Fruit fly (Drosophila melanogaster) whole organism, embryonic: Measurements from ENCODE around the gene MICU3.

Experiments used
- ATbp ChIP-seq: fragments of 200-800 bp; sonication (Bioruptor generic); optimal IDR thresholded peaks from 2 replicates; lab custom pipeline; 2017; ENCODE audit warnings: missing biosample characterization, mild to moderate bottlenecking, missing genetic modification characterization, missing genetic modification reagents
- Ada2b ChIP-seq: fragments of 200-800 bp; sonication (Bioruptor generic); IDR thresholded peaks from 2 replicates; pipeline ENCODE4 v1.3.6; 2022; ENCODE audit warnings: missing biosample characterization, missing genetic modification characterization
- Antp ChIP-seq: fragments of 200-800 bp; sonication (Bioruptor generic); optimal IDR thresholded peaks from 3 replicates; lab custom pipeline; 2016; ENCODE audit warnings: missing biosample characterization, missing genetic modification characterization
- Bteb2 ChIP-seq: fragments of 200-800 bp; sonication (Bioruptor generic); optimal IDR thresholded peaks from 2 replicates; lab custom pipeline; 2016; ENCODE audit warnings: missing biosample characterization, missing genetic modification characterization
- CG10147 ChIP-seq: fragments of 200-800 bp; sonication (Bioruptor generic); optimal IDR thresholded peaks from 2 replicates; lab custom pipeline; 2019; ENCODE audit warnings: missing biosample characterization, mild to moderate bottlenecking, missing genetic modification characterization, moderate library complexity
- CG10267 ChIP-seq: fragments of 200-800 bp; sonication (Bioruptor generic); optimal IDR thresholded peaks from 2 replicates; lab custom pipeline; 2018; ENCODE audit warnings: missing biosample characterization, mild to moderate bottlenecking, missing genetic modification characterization, moderate library complexity
- CG10654 ChIP-seq: fragments of 200-800 bp; sonication (Bioruptor generic); optimal IDR thresholded peaks from 2 replicates; lab custom pipeline; 2016; ENCODE audit warnings: missing biosample characterization, missing genetic modification characterization
- CG11695 ChIP-seq: fragments of 200-800 bp; sonication (Bioruptor generic); IDR thresholded peaks from 3 replicates; pipeline ENCODE4 v1.3.6; 2022; ENCODE audit warnings: missing biosample characterization, missing genetic modification characterization
- CG11723 ChIP-seq: fragments of 200-800 bp; sonication (Bioruptor generic); optimal IDR thresholded peaks from 2 replicates; lab custom pipeline; 2017; ENCODE audit warnings: missing biosample characterization, mild to moderate bottlenecking, missing genetic modification characterization
- CG15601 ChIP-seq: fragments of 200-800 bp; sonication (Bioruptor generic); optimal IDR thresholded peaks from 3 replicates; lab custom pipeline; 2019; ENCODE audit warnings: missing biosample characterization, mild to moderate bottlenecking, missing genetic modification characterization, moderate library complexity
- CG1603 ChIP-seq: fragments of 200-800 bp; sonication (Bioruptor generic); optimal IDR thresholded peaks from 2 replicates; lab custom pipeline; 2019; ENCODE audit warnings: missing biosample characterization, mild to moderate bottlenecking, missing genetic modification characterization, moderate library complexity
- CG16813 ChIP-seq: fragments of 200-800 bp; sonication (Bioruptor generic); IDR thresholded peaks from 3 replicates; pipeline ENCODE4 v1.3.6; 2022; ENCODE audit warnings: missing biosample characterization, missing genetic modification characterization; ENCODE audit not compliant: partially characterized antibody
- CG17186 ChIP-seq: fragments of 200-800 bp; sonication (Bioruptor generic); optimal IDR thresholded peaks from 3 replicates; lab custom pipeline; 2017; ENCODE audit warnings: missing biosample characterization, missing genetic modification reagents, missing genetic modification characterization
- CG17829 ChIP-seq: fragments of 200-800 bp; optimal IDR thresholded peaks from 2 replicates; lab custom pipeline; 2019; ENCODE audit warnings: missing biosample characterization, mild to moderate bottlenecking, missing genetic modification characterization, moderate library complexity
- CG30020 ChIP-seq: fragments of 200-800 bp; optimal IDR thresholded peaks from 2 replicates; lab custom pipeline; 2019; ENCODE audit warnings: missing biosample characterization, mild to moderate bottlenecking, missing genetic modification characterization, moderate library complexity
- CG30403 ChIP-seq: fragments of 200-800 bp; sonication (Bioruptor generic); optimal IDR thresholded peaks from 3 replicates; lab custom pipeline; 2016; ENCODE audit warnings: missing biosample characterization, missing genetic modification characterization
- CG33213 ChIP-seq: fragments of 200-800 bp; sonication (Bioruptor generic); optimal IDR thresholded peaks from 3 replicates; lab custom pipeline; 2016; ENCODE audit warnings: missing biosample characterization, missing genetic modification characterization
- CG3995 ChIP-seq: fragments of 200-800 bp; sonication (Bioruptor generic); optimal IDR thresholded peaks from 3 replicates; lab custom pipeline; 2016; ENCODE audit warnings: missing biosample characterization, missing genetic modification characterization
- CG4360 ChIP-seq: fragments of 200-800 bp; sonication (Bioruptor generic); IDR thresholded peaks from 2 replicates; pipeline ENCODE4 v1.3.6; 2022; ENCODE audit warnings: missing biosample characterization, missing genetic modification characterization
- CG5180 ChIP-seq: fragments of 200-800 bp; sonication (Bioruptor generic); optimal IDR thresholded peaks from 3 replicates; lab custom pipeline; 2017; ENCODE audit warnings: missing biosample characterization, missing genetic modification characterization, mild to moderate bottlenecking, moderate library complexity, missing genetic modification reagents
- CG6765 ChIP-seq: fragments of 200-800 bp; sonication (Bioruptor generic); optimal IDR thresholded peaks from 3 replicates; lab custom pipeline; 2017; ENCODE audit warnings: missing biosample characterization, mild to moderate bottlenecking, missing genetic modification characterization
- CG7839 ChIP-seq: fragments of 200-800 bp; sonication (Bioruptor generic); optimal IDR thresholded peaks from 3 replicates; lab custom pipeline; 2018; ENCODE audit warnings: missing biosample characterization, mild to moderate bottlenecking, missing genetic modification characterization, moderate library complexity
- CG7928 ChIP-seq: fragments of 200-800 bp; sonication (Bioruptor generic); optimal IDR thresholded peaks from 2 replicates; lab custom pipeline; 2017; ENCODE audit warnings: missing biosample characterization, mild to moderate bottlenecking, missing genetic modification characterization
- CG7963 ChIP-seq: fragments of 200-800 bp; sonication (Bioruptor generic); IDR thresholded peaks from 3 replicates; pipeline ENCODE4 v1.3.6; 2022; ENCODE audit warnings: missing biosample characterization, missing genetic modification characterization; ENCODE audit not compliant: partially characterized antibody
- CG7987 ChIP-seq: fragments of 200-800 bp; sonication (Bioruptor generic); optimal IDR thresholded peaks from 2 replicates; lab custom pipeline; 2018; ENCODE audit warnings: missing biosample characterization, mild to moderate bottlenecking, missing genetic modification characterization, moderate library complexity
- CG8388 ChIP-seq: fragments of 200-800 bp; sonication (Bioruptor generic); optimal IDR thresholded peaks from 2 replicates; lab custom pipeline; 2019; ENCODE audit warnings: missing biosample characterization, mild to moderate bottlenecking, missing genetic modification characterization, moderate library complexity
- E2f2 ChIP-seq: fragments of 200-800 bp; sonication (Bioruptor generic); IDR thresholded peaks from 2 replicates; pipeline ENCODE4 v1.3.6; 2022; ENCODE audit warnings: missing biosample characterization, missing genetic modification characterization
- Med ChIP-seq: fragments of 200-800 bp; sonication (Bioruptor generic); peaks from one replicate; lab custom pipeline; 2016; ENCODE audit warnings: missing biosample characterization, missing genetic modification characterization, mild to moderate bottlenecking, inconsistent platforms, moderate library complexity
- Neu2 ChIP-seq: fragments of 200-800 bp; sonication (Bioruptor generic); optimal IDR thresholded peaks from 3 replicates; lab custom pipeline; 2016; ENCODE audit warnings: missing biosample characterization, missing genetic modification characterization, borderline replicate concordance
- Nf-YB ChIP-seq: fragments of 200-800 bp; sonication (Bioruptor generic); optimal IDR thresholded peaks from 3 replicates; lab custom pipeline; 2019; ENCODE audit warnings: missing biosample characterization, mild to moderate bottlenecking, missing genetic modification characterization, moderate library complexity
- Oli ChIP-seq: fragments of 200-800 bp; sonication (Bioruptor generic); optimal IDR thresholded peaks from 2 replicates; lab custom pipeline; 2018; ENCODE audit warnings: missing biosample characterization, mild to moderate bottlenecking, missing genetic modification characterization, moderate library complexity
- Tbp ChIP-seq: fragments of >200 bp; optimal IDR thresholded peaks from 2 replicates; lab custom pipeline; 2018; ENCODE audit warnings: missing biosample characterization, missing genetic modification characterization
- amos ChIP-seq: fragments of 200-800 bp; sonication (Bioruptor generic); IDR thresholded peaks from 2 replicates; pipeline ENCODE4 v1.3.6; 2022; ENCODE audit warnings: missing biosample characterization, missing genetic modification characterization; ENCODE audit not compliant: partially characterized antibody
- bcd ChIP-seq: fragments of 200-800 bp; sonication (Bioruptor generic); optimal IDR thresholded peaks from 2 replicates; lab custom pipeline; 2017; ENCODE audit warnings: missing biosample characterization, mild to moderate bottlenecking, missing genetic modification characterization
- bigmax ChIP-seq: fragments of 200-800 bp; sonication (Bioruptor generic); optimal IDR thresholded peaks from 2 replicates; lab custom pipeline; 2018; ENCODE audit warnings: missing biosample characterization, mild to moderate bottlenecking, missing genetic modification characterization
- cg ChIP-seq: fragments of 200-800 bp; sonication (Bioruptor generic); optimal IDR thresholded peaks from 3 replicates; lab custom pipeline; 2019; ENCODE audit warnings: missing biosample characterization, mild to moderate bottlenecking, missing genetic modification characterization, moderate library complexity
- ci ChIP-seq: fragments of 200-800 bp; sonication (Bioruptor generic); IDR thresholded peaks from 3 replicates; pipeline ENCODE4 v1.3.6; 2022; ENCODE audit warnings: missing biosample characterization, missing genetic modification characterization
- da ChIP-seq: fragments of 200-800 bp; sonication (Bioruptor generic); optimal IDR thresholded peaks from 2 replicates; lab custom pipeline; 2016; ENCODE audit warnings: missing biosample characterization, missing genetic modification characterization
- ewg ChIP-seq: fragments of 200-800 bp; sonication (Bioruptor generic); optimal IDR thresholded peaks from 3 replicates; lab custom pipeline; 2017; ENCODE audit warnings: mild to moderate bottlenecking, missing biosample characterization, missing genetic modification reagents, missing genetic modification characterization
- gsb-n ChIP-seq: fragments of 200-800 bp; sonication (Bioruptor generic); optimal IDR thresholded peaks from 3 replicates; lab custom pipeline; 2018; ENCODE audit warnings: missing biosample characterization, mild to moderate bottlenecking, missing genetic modification characterization
- ranshi ChIP-seq: fragments of 200-800 bp; sonication (Bioruptor generic); IDR thresholded peaks from 2 replicates; pipeline ENCODE4 v1.3.6; 2022; ENCODE audit warnings: missing biosample characterization, missing genetic modification characterization
- run ChIP-seq: fragments of 200-800 bp; sonication (Bioruptor generic); optimal IDR thresholded peaks from 3 replicates; lab custom pipeline; 2018; ENCODE audit warnings: missing biosample characterization, mild to moderate bottlenecking, missing genetic modification characterization
- scrt ChIP-seq: fragments of 200-800 bp; sonication (Bioruptor generic); optimal IDR thresholded peaks from 2 replicates; lab custom pipeline; 2018; ENCODE audit warnings: missing biosample characterization, mild to moderate bottlenecking, missing genetic modification characterization, moderate library complexity
- slbo ChIP-seq: fragments of 200-800 bp; sonication (Bioruptor generic); IDR thresholded peaks from 2 replicates; pipeline ENCODE4 v1.3.6; 2022; ENCODE audit warnings: missing biosample characterization, missing genetic modification characterization
- sr ChIP-seq: fragments of 200-800 bp; sonication (Bioruptor generic); IDR thresholded peaks from 3 replicates; pipeline ENCODE4 v1.3.6; 2022; ENCODE audit warnings: missing biosample characterization, missing genetic modification characterization
- stwl ChIP-seq: fragments of 200-800 bp; sonication (Bioruptor generic); optimal IDR thresholded peaks from 3 replicates; lab custom pipeline; 2018; ENCODE audit warnings: missing biosample characterization, mild to moderate bottlenecking, missing genetic modification characterization, moderate library complexity
- tll ChIP-seq, 2 experiments: fragments of 200-800 bp in 1 of 2; fragments of >200 bp in 1 of 2; sonication (Bioruptor generic) in 1 of 2; optimal IDR thresholded peaks; 2 replicates each; lab custom pipeline; 2017 to 2019; ENCODE audit warnings: missing biosample characterization in 2 of 2, missing genetic modification characterization in 2 of 2, mild to moderate bottlenecking in 1 of 2, moderate library complexity in 1 of 2
- tup ChIP-seq: fragments of 200-800 bp; sonication (Bioruptor generic); optimal IDR thresholded peaks from 2 replicates; lab custom pipeline; 2016; ENCODE audit warnings: missing biosample characterization, mild to moderate bottlenecking, missing genetic modification characterization, moderate library complexity
- zf30C ChIP-seq: fragments of 200-800 bp; sonication (Bioruptor generic); optimal IDR thresholded peaks from 3 replicates; lab custom pipeline; 2018; ENCODE audit warnings: missing biosample characterization, mild to moderate bottlenecking, missing genetic modification characterization

The MICU3 gene

DNA sequence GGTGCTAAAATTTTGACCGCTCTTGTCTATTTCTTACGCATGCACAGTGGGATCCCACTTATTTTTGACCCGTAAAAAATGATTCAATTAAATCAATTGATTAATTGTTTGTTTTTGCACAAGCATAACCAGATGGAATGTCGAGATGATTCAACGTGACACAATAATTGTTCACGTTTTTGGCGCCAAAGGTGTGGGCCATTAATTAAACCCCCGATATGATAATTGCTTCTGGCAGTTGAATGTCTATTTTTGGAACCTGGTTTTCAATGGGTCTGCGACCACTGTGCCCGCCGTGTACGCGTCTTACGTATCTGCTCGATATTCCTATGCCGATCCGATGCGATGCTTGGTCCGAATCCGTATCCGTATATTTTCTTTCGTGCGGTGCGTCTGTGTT lies 44.9 kb downstream of the MICU3 start (continued):
- no peak for TF ChIP-seq cg
- TF ChIP-seq CG4360 (GFP tag; lab: Robert Waterston, UW), result 0 out of 2 replicates have a peak, but pooled peaks have one; percentile 33
- no peak for TF ChIP-seq ewg
- peak; percentile 70 for TF ChIP-seq CG17829 (tag; lab: Kevin White, UChicago)
- TF ChIP-seq bcd, result peak; percentile 68
- no peak for TF ChIP-seq CG16813
- no peak for TF ChIP-seq bigmax (GFP tag; lab: Kevin White, UChicago)
- peak; percentile 63 for TF ChIP-seq CG10147
- peak; percentile 67 for TF ChIP-seq Ada2b (GFP tag; lab: Robert Waterston, UW)
- peak; percentile 34; the same call in 1 of the 3 replicates for TF ChIP-seq CG7963 (GFP tag; lab: Robert Waterston, UW)
- TF ChIP-seq CG1603 (tag; lab: Kevin White, UChicago), result peak; percentile 89
- peak; percentile 77 for TF ChIP-seq Oli (tag; lab: Kevin White, UChicago)
- TF ChIP-seq Nf-YB (GFP tag; lab: Kevin White, UChicago), result no peak
- TF ChIP-seq sr (GFP tag; lab: Robert Waterston, UW), result no peak
- TF ChIP-seq CG3995 (GFP tag; lab: Kevin White, UChicago), result no peak
- TF ChIP-seq CG33213 (GFP tag; lab: Kevin White, UChicago), result peak; percentile 58
- no peak for TF ChIP-seq CG17186 (GFP tag; lab: Kevin White, UChicago)
- peak; percentile 65 for TF ChIP-seq ATbp (GFP tag; lab: Kevin White, UChicago)
- TF ChIP-seq slbo, result peak; percentile 69
- no peak for TF ChIP-seq stwl
- TF ChIP-seq CG6765 (GFP tag; lab: Kevin White, UChicago), result peak; percentile 54
- TF ChIP-seq CG10267, result peak; percentile 56
- TF ChIP-seq da (GFP tag; lab: Kevin White, UChicago), result no peak
- TF ChIP-seq CG7839 (tag; lab: Kevin White, UChicago), result peak; percentile 82
- TF ChIP-seq CG11695, result peak; percentile 81
- TF ChIP-seq ranshi, result peak; percentile 64; the same call in 1 of the 2 replicates
- peak; percentile 66 for TF ChIP-seq CG30403 (GFP tag; lab: Kevin White, UChicago)
- TF ChIP-seq CG5180, result peak; percentile 21
- peak; percentile 48 for TF ChIP-seq gsb-n (tag; lab: Kevin White, UChicago)
- TF ChIP-seq CG7987 (GFP tag; lab: Kevin White, UChicago), result peak; percentile 37
- peak in 1 of 2 experiments; percentile 27 for TF ChIP-seq tll (GFP tag; optimal IDR thresholded peaks at IDR 0.05; lab: Kevin White, UChicago)
- no peak for TF ChIP-seq run (tag; lab: Kevin White, UChicago)
- no peak for TF ChIP-seq CG7928 (GFP tag; lab: Kevin White, UChicago)
- no peak for TF ChIP-seq Tbp (GFP tag; lab: Kevin White, UChicago)
- peak; percentile 31 for TF ChIP-seq Neu2 (GFP tag; lab: Kevin White, UChicago)
- TF ChIP-seq CG30020, result no peak
- peak; percentile 61 for TF ChIP-seq CG8388 (GFP tag; lab: Kevin White, UChicago)
- peak; percentile 52 for TF ChIP-seq CG11723
- no peak for TF ChIP-seq amos (GFP tag; lab: Robert Waterston, UW)
- peak; percentile 43; the same call in 1 of the 2 replicates for TF ChIP-seq E2f2
- peak; percentile 3 for TF ChIP-seq Bteb2 (GFP tag; lab: Kevin White, UChicago)
- TF ChIP-seq ci (GFP tag; lab: Robert Waterston, UW), result peak; percentile 81
- TF ChIP-seq Med, result peak; percentile 97
- peak; percentile 59 for TF ChIP-seq CG10654 (GFP tag; lab: Kevin White, UChicago)
- peak; percentile 85 for TF ChIP-seq Antp
- TF ChIP-seq tup (GFP tag; lab: Kevin White, UChicago), result no peak
- peak; percentile 45 for TF ChIP-seq CG15601 (tag; lab: Kevin White, UChicago)
- TF ChIP-seq scrt (GFP tag; lab: Kevin White, UChicago), result peak; percentile 26
- TF ChIP-seq zf30C (GFP tag; lab: Kevin White, UChicago), result no peak
